Fruit fly (Drosophila melanogaster) whole organism, embryonic: ENCODE measurements around the gene ry.

Experiments used
- B-H2 ChIP-seq: fragments of 200-800 bp; sonication (Bioruptor generic); optimal IDR thresholded peaks from 2 replicates; lab custom pipeline; 2018; ENCODE audit warnings: missing biosample characterization, mild to moderate bottlenecking, missing genetic modification characterization
- CG10431 ChIP-seq: fragments of 200-800 bp; sonication (Bioruptor generic); optimal IDR thresholded peaks from 3 replicates; lab custom pipeline; 2018; ENCODE audit warnings: missing biosample characterization, mild to moderate bottlenecking, missing genetic modification characterization
- CG10462 ChIP-seq: fragments of 200-800 bp; sonication (Bioruptor generic); optimal IDR thresholded peaks from 2 replicates; lab custom pipeline; 2016; ENCODE audit warnings: missing biosample characterization, missing genetic modification characterization
- CG10543 ChIP-seq: fragments of 200-800 bp; sonication (Bioruptor generic); optimal IDR thresholded peaks from 3 replicates; lab custom pipeline; 2017; ENCODE audit warnings: missing biosample characterization, mild to moderate bottlenecking, missing genetic modification characterization, moderate library complexity
- CG10654 ChIP-seq: fragments of 200-800 bp; sonication (Bioruptor generic); optimal IDR thresholded peaks from 2 replicates; lab custom pipeline; 2016; ENCODE audit warnings: missing biosample characterization, missing genetic modification characterization
- CG11456 ChIP-seq: fragments of 200-800 bp; sonication (Bioruptor generic); IDR thresholded peaks from 3 replicates; pipeline ENCODE4 v1.3.6; 2022; ENCODE audit warnings: missing biosample characterization, missing genetic modification characterization
- CG13287 ChIP-seq: fragments of 200-800 bp; sonication (Bioruptor generic); IDR thresholded peaks from 2 replicates; pipeline ENCODE4 v1.3.6; 2022; ENCODE audit warnings: missing biosample characterization, missing genetic modification characterization; ENCODE audit not compliant: partially characterized antibody
- CG16779 ChIP-seq: fragments of 200-800 bp; sonication (Bioruptor generic); IDR thresholded peaks from 2 replicates; pipeline ENCODE4 v1.3.6; 2022; ENCODE audit warnings: missing biosample characterization, missing genetic modification characterization
- CG3163 ChIP-seq: fragments of 200-800 bp; sonication (Bioruptor generic); optimal IDR thresholded peaks from 3 replicates; lab custom pipeline; 2016; ENCODE audit warnings: missing biosample characterization, missing genetic modification characterization
- CG32532 ChIP-seq: fragments of 200-800 bp; sonication (Bioruptor generic); IDR thresholded peaks from 2 replicates; pipeline ENCODE4 v1.3.6; 2022; ENCODE audit warnings: missing biosample characterization, missing genetic modification characterization
- CG32772 ChIP-seq: fragments of 200-800 bp; sonication (Bioruptor generic); IDR thresholded peaks from 2 replicates; pipeline ENCODE4 v1.3.6; 2022; ENCODE audit warnings: missing biosample characterization, missing genetic modification characterization
- CG3281 ChIP-seq: fragments of 200-800 bp; sonication (Bioruptor generic); optimal IDR thresholded peaks from 3 replicates; lab custom pipeline; 2017; ENCODE audit warnings: missing biosample characterization, mild to moderate bottlenecking, missing genetic modification characterization
- CG34422 ChIP-seq: fragments of 200-800 bp; sonication (Bioruptor generic); IDR thresholded peaks from 3 replicates; pipeline ENCODE4 v1.3.6; 2022; ENCODE audit warnings: missing biosample characterization, missing genetic modification characterization
- CG6854 ChIP-seq: fragments of 200-800 bp; sonication (Bioruptor generic); optimal IDR thresholded peaks from 3 replicates; lab custom pipeline; 2017; ENCODE audit warnings: missing biosample characterization, mild to moderate bottlenecking, missing genetic modification characterization
- CG7372 ChIP-seq: fragments of 200-800 bp; sonication (Bioruptor generic); IDR thresholded peaks from 2 replicates; pipeline ENCODE4 v1.3.6; 2022; ENCODE audit warnings: missing biosample characterization, missing genetic modification characterization
- CG7928 ChIP-seq: fragments of 200-800 bp; sonication (Bioruptor generic); optimal IDR thresholded peaks from 2 replicates; lab custom pipeline; 2017; ENCODE audit warnings: missing biosample characterization, mild to moderate bottlenecking, missing genetic modification characterization
- CG9727 ChIP-seq: fragments of 200-800 bp; sonication (Bioruptor generic); optimal IDR thresholded peaks from 3 replicates; lab custom pipeline; 2017; ENCODE audit warnings: missing biosample characterization, mild to moderate bottlenecking, missing genetic modification characterization
- GATAe ChIP-seq: fragments of 200-800 bp; sonication (Bioruptor generic); conservative IDR thresholded peaks from 2 replicates; pipeline ENCODE4 v1.3.6; 2022; ENCODE audit warnings: missing biosample characterization, missing genetic modification characterization
- HLH4C ChIP-seq: fragments of 200-800 bp; sonication (Bioruptor generic); IDR thresholded peaks from 3 replicates; pipeline ENCODE4 v1.3.6; 2022; ENCODE audit warnings: missing biosample characterization, missing genetic modification characterization; ENCODE audit not compliant: partially characterized antibody
- HLH54F ChIP-seq: fragments of 200-800 bp; sonication (Bioruptor generic); optimal IDR thresholded peaks from 3 replicates; lab custom pipeline; 2016; ENCODE audit warnings: missing biosample characterization, missing genetic modification characterization
- Hmr ChIP-seq: fragments of 200-800 bp; sonication (Bioruptor generic); optimal IDR thresholded peaks from 3 replicates; lab custom pipeline; 2017; ENCODE audit warnings: mild to moderate bottlenecking, missing biosample characterization, missing genetic modification reagents, missing genetic modification characterization
- Hr78 ChIP-seq, 2 experiments: fragments of 200-800 bp in 1 of 2; fragments of >200 bp in 1 of 2; sonication (Bioruptor generic) in 1 of 2; optimal IDR thresholded peaks; 2 replicates each; lab custom pipeline; 2017 to 2019; ENCODE audit warnings: missing biosample characterization in 2 of 2, missing genetic modification characterization in 2 of 2, mild to moderate bottlenecking in 1 of 2, moderate library complexity in 1 of 2
- Lpt ChIP-seq: fragments of >200 bp; optimal IDR thresholded peaks from 2 replicates; lab custom pipeline; 2018; ENCODE audit warnings: missing biosample characterization, missing genetic modification characterization
- MTF-1 ChIP-seq: fragments of 200-800 bp; sonication (Bioruptor generic); optimal IDR thresholded peaks from 2 replicates; lab custom pipeline; 2018; ENCODE audit warnings: missing biosample characterization, mild to moderate bottlenecking, missing genetic modification characterization, borderline replicate concordance
- Med ChIP-seq: fragments of 200-800 bp; sonication (Bioruptor generic); peaks from one replicate; lab custom pipeline; 2016; ENCODE audit warnings: missing biosample characterization, missing genetic modification characterization, mild to moderate bottlenecking, inconsistent platforms, moderate library complexity
- Sox100B ChIP-seq: fragments of 200-800 bp; sonication (Bioruptor generic); optimal IDR thresholded peaks from 3 replicates; lab custom pipeline; 2018; ENCODE audit warnings: missing biosample characterization, mild to moderate bottlenecking, missing genetic modification characterization
- Stat92E ChIP-seq, 3 experiments: fragments of >200 bp in 2 of 3; fragments of 200-800 bp in 1 of 3; sonication (Bioruptor generic) in 1 of 3; optimal IDR thresholded peaks; 2 replicates each; lab custom pipeline; 2017 to 2019; ENCODE audit warnings: missing biosample characterization in 3 of 3, missing genetic modification characterization in 3 of 3, mild to moderate bottlenecking in 1 of 3, moderate library complexity in 1 of 3
- ab ChIP-seq: fragments of 200-800 bp; sonication (Bioruptor generic); optimal IDR thresholded peaks from 2 replicates; lab custom pipeline; 2016; ENCODE audit warnings: missing biosample characterization, missing genetic modification characterization
- bab2 ChIP-seq: fragments of 200-800 bp; sonication (Bioruptor generic); optimal IDR thresholded peaks from 2 replicates; lab custom pipeline; 2016; ENCODE audit warnings: missing biosample characterization, missing genetic modification characterization
- bbx ChIP-seq: fragments of 200-800 bp; sonication (Bioruptor generic); IDR thresholded peaks from 2 replicates; pipeline ENCODE4 v1.3.6; 2022; ENCODE audit warnings: missing biosample characterization, missing genetic modification characterization; ENCODE audit not compliant: partially characterized antibody
- caup ChIP-seq: fragments of 200-800 bp; sonication (Bioruptor generic); optimal IDR thresholded peaks from 3 replicates; lab custom pipeline; 2017; ENCODE audit warnings: missing biosample characterization, mild to moderate bottlenecking, missing genetic modification characterization, moderate library complexity; ENCODE audit not compliant: severe bottlenecking
- dmrt99B ChIP-seq: fragments of 200-800 bp; sonication (Bioruptor generic); optimal IDR thresholded peaks from 2 replicates; lab custom pipeline; 2018; ENCODE audit warnings: missing biosample characterization, mild to moderate bottlenecking, missing genetic modification characterization, moderate library complexity
- emc ChIP-seq: fragments of 200-800 bp; sonication (Bioruptor generic); optimal IDR thresholded peaks from 2 replicates; lab custom pipeline; 2016; ENCODE audit warnings: missing biosample characterization, missing genetic modification characterization
- eyg ChIP-seq: fragments of 200-800 bp; sonication (Bioruptor generic); optimal IDR thresholded peaks from 3 replicates; lab custom pipeline; 2016; ENCODE audit warnings: missing biosample characterization, missing genetic modification characterization
- ftz-f1 ChIP-seq: fragments of 200-800 bp; sonication (Bioruptor generic); optimal IDR thresholded peaks from 2 replicates; lab custom pipeline; 2016; ENCODE audit warnings: missing biosample characterization, missing genetic modification characterization
- insv ChIP-seq, 2 experiments: fragments of 200-800 bp; sonication (Bioruptor generic); optimal IDR thresholded peaks; 3 replicates each; lab custom pipeline; 2016 to 2018; ENCODE audit warnings: missing biosample characterization in 2 of 2, missing genetic modification characterization in 2 of 2
- kni ChIP-seq: fragments of 200-800 bp; sonication (Bioruptor generic); optimal IDR thresholded peaks from 3 replicates; lab custom pipeline; 2017; ENCODE audit warnings: mild to moderate bottlenecking, missing biosample characterization, missing genetic modification reagents, missing genetic modification characterization
- mld ChIP-seq: fragments of 200-800 bp; sonication (Bioruptor generic); IDR thresholded peaks from 3 replicates; pipeline ENCODE4 v1.3.6; 2022; ENCODE audit warnings: missing biosample characterization, missing genetic modification characterization; ENCODE audit not compliant: partially characterized antibody
- nerfin-2 ChIP-seq: fragments of 200-800 bp; sonication (Bioruptor generic); IDR thresholded peaks from 2 replicates; pipeline ENCODE4 v1.3.6; 2022; ENCODE audit warnings: missing biosample characterization, missing genetic modification characterization; ENCODE audit not compliant: partially characterized antibody
- nom ChIP-seq: fragments of 200-800 bp; sonication (Bioruptor generic); optimal IDR thresholded peaks from 2 replicates; lab custom pipeline; 2017; ENCODE audit warnings: missing biosample characterization, missing genetic modification characterization, mild to moderate bottlenecking, moderate library complexity, missing genetic modification reagents
- oc ChIP-seq: fragments of 200-800 bp; sonication (Bioruptor generic); optimal IDR thresholded peaks from 2 replicates; lab custom pipeline; 2018; ENCODE audit warnings: missing biosample characterization, mild to moderate bottlenecking, missing genetic modification characterization, moderate library complexity
- odd ChIP-seq: fragments of 200-800 bp; sonication (Bioruptor generic); optimal IDR thresholded peaks from 2 replicates; lab custom pipeline; 2017; ENCODE audit warnings: missing biosample characterization, mild to moderate bottlenecking, missing genetic modification characterization
- sd ChIP-seq: fragments of 200-800 bp; sonication (Bioruptor generic); optimal IDR thresholded peaks from 3 replicates; lab custom pipeline; 2018; ENCODE audit warnings: missing biosample characterization, mild to moderate bottlenecking, missing genetic modification characterization, moderate library complexity
- slou ChIP-seq: fragments of 200-800 bp; sonication (Bioruptor generic); optimal IDR thresholded peaks from 3 replicates; lab custom pipeline; 2016; ENCODE audit warnings: missing biosample characterization, missing genetic modification characterization
- tna ChIP-seq: fragments of 200-800 bp; sonication (Bioruptor generic); IDR thresholded peaks from 2 replicates; pipeline ENCODE4 v1.3.6; 2022; ENCODE audit warnings: missing biosample characterization, missing genetic modification characterization; ENCODE audit not compliant: partially characterized antibody
- trh ChIP-seq: fragments of 200-800 bp; sonication (Bioruptor generic); optimal IDR thresholded peaks from 2 replicates; lab custom pipeline; 2016; ENCODE audit warnings: missing biosample characterization, missing genetic modification characterization
- usp ChIP-seq: fragments of >200 bp; optimal IDR thresholded peaks from 2 replicates; lab custom pipeline; 2017; ENCODE audit warnings: missing biosample characterization, missing genetic modification characterization
- vvl ChIP-seq: fragments of 200-800 bp; sonication (Bioruptor generic); IDR thresholded peaks from 2 replicates; pipeline ENCODE4 v1.3.6; 2022; ENCODE audit warnings: missing biosample characterization, missing genetic modification characterization

ry gene

dm6 chr3R:13047431-13047830 lies 15.1 kb downstream of the ry start, which contains the start of gene CG31157:
TSS of gene CG31157 (plus strand) at chr3R:13047731.
- TF ChIP-seq CG10431 = no peak
- TF ChIP-seq oc (tag; lab: Kevin White, UChicago) = no peak
- TF ChIP-seq CG6854 (GFP tag; lab: Kevin White, UChicago) = no peak
- TF ChIP-seq HLH54F = no peak
- no peak for TF ChIP-seq usp
- TF ChIP-seq bab2 = no peak
- TF ChIP-seq trh (GFP tag; lab: Kevin White, UChicago) = no peak
- TF ChIP-seq, all 482 proteins: peak for 0

dm6 chr3R:13051298-13051723 lies 19.0 kb downstream of the ry start, which contains the start of gene CG7966:
TSS of gene CG7966 (minus strand) at chr3R:13051453.
- TF ChIP-seq nerfin-2 (GFP tag; lab: Robert Waterston, UW) (no peak), B-H2 (GFP tag; lab: Kevin White, UChicago) (peak; percentile 42), kni (GFP tag; lab: Kevin White, UChicago) (no peak), CG16779 (GFP tag; lab: Robert Waterston, UW) (no peak), CG10543 (GFP tag; lab: Kevin White, UChicago) (peak; percentile 5), CG6854 (GFP tag; lab: Kevin White, UChicago) (peak; percentile 32), Hr78 (GFP tag; optimal IDR thresholded peaks at IDR 0.05; lab: Kevin White, UChicago) (peak in 1 of 2 experiments; percentile 99), insv (GFP tag; optimal IDR thresholded peaks at IDR 0.05; lab: Kevin White, UChicago) (no peak), ab (GFP tag; lab: Kevin White, UChicago) (no peak), CG34422 (GFP tag; lab: Robert Waterston, UW) (peak; percentile 47; the same call in 1 of the 3 replicates), Lpt (GFP tag; lab: Kevin White, UChicago) (no peak), slou (GFP tag; lab: Kevin White, UChicago) (no peak), CG10654 (GFP tag; lab: Kevin White, UChicago) (no peak), MTF-1 (GFP tag; lab: Kevin White, UChicago) (peak; percentile 38), CG32532 (GFP tag; lab: Robert Waterston, UW) (peak; percentile 38; the same call in 1 of the 2 replicates), dmrt99B (tag; lab: Kevin White, UChicago) (no peak), emc (GFP tag; lab: Kevin White, UChicago) (no peak), CG3163 (peak; percentile 95), vvl (GFP tag; lab: Robert Waterston, UW) (peak; percentile 51; the same call in 1 of the 2 replicates), caup (GFP tag; lab: Kevin White, UChicago) (peak; percentile 63), CG13287 (GFP tag; lab: Robert Waterston, UW) (peak; percentile 9), bbx (GFP tag; lab: Robert Waterston, UW) (peak; percentile 37; the same call in 1 of the 2 replicates), tna (peak; percentile 30; the same call in 1 of the 2 replicates), eyg (peak; percentile 90), CG3281 (GFP tag; lab: Kevin White, UChicago) (no peak), GATAe (GFP tag; lab: Robert Waterston, UW) (peak; percentile 16; the same call in 1 of the 2 replicates), CG10462 (no peak), CG11456 (GFP tag; lab: Robert Waterston, UW) (0 out of 3 replicates have a peak, but pooled peaks have one; percentile 30), Sox100B (GFP tag; lab: Kevin White, UChicago) (peak; percentile 40), CG7372 (GFP tag; lab: Robert Waterston, UW) (no peak), Med (GFP tag; lab: Kevin White, UChicago) (peak; percentile 83), CG7928 (GFP tag; lab: Kevin White, UChicago) (no peak), sd (peak; percentile 20), CG32772 (GFP tag; lab: Robert Waterston, UW) (no peak), ftz-f1 (GFP tag; lab: Kevin White, UChicago) (peak; percentile 66), mld (no peak), CG9727 (GFP tag; lab: Kevin White, UChicago) (peak; percentile 6), Stat92E (GFP tag; optimal IDR thresholded peaks at IDR 0.05; lab: Kevin White, UChicago) (no peak), Hmr (peak; percentile 36), odd (GFP tag; lab: Kevin White, UChicago) (peak; percentile 2), HLH4C (GFP tag; lab: Robert Waterston, UW) (no peak), nom (GFP tag; lab: Kevin White, UChicago) (peak; percentile 53)
